Worm (Caenorhabditis elegans) whole organism, early embryonic: ENCODE data around the gene T01G1.4.

Experiments
- ama-1 ChIP-seq: fragments of 150-350 bp; optimal IDR thresholded peaks from 2 replicates; lab custom pipeline; 2014
- ceh-13 ChIP-seq: fragments of 200-800 bp; sonication (Bioruptor generic); optimal IDR thresholded peaks from 2 replicates; lab custom pipeline; 2018; ENCODE audit warnings: mild to moderate bottlenecking, missing genetic modification characterization, missing compliant biosample characterization
- ets-7 ChIP-seq: sonication (generic microtip); optimal IDR thresholded peaks from 2 replicates; lab custom pipeline; 2016; ENCODE audit warnings: missing genotype, missing genetic modification characterization, missing compliant biosample characterization
- tbx-37 ChIP-seq: fragments of 200-800 bp; sonication (Bioruptor generic); conservative IDR thresholded peaks from 2 replicates; pipeline ENCODE4 v1.3.6; 2022; ENCODE audit warnings: missing genetic modification reagents, missing genetic modification characterization, missing compliant biosample characterization

DNA sequence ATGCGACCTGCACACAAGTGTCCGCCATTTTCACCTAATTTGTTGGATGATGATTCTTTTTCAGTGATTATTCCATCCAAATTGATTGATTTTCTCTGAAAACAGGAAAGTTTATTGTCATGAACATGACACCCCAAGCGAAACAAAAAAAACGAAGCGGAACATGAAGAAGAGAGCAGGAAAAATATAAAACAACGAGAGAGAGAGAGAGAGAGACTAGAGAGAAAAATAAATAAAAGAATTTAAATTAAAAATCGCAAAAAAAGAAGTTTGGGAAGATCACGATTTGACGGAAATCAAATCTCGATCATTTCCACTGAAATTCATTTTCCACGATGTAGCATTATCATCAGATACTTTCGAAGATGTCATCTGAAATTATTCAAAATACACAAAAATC lies 1.5 kb downstream of the T01G1.4 start, which contains the start of gene klp-12:
- TF ChIP-seq ama-1 (lab: Kevin White, UChicago) (no peak), tbx-37 (GFP tag; lab: Robert Waterston, UW) (no peak), ets-7 (tag; lab: Kevin White, UChicago) (no peak), ceh-13 (GFP tag; lab: Kevin White, UChicago) (no peak)
